Fruit fly (Drosophila melanogaster): ENCODE data around the gene CG13250.

CG13250 gene

dm6 chr3L:20508136-20508635, 25.3 kb upstream of the CG13250 start:
- TF ChIP-seq fd85E (GFP tag; optimal IDR thresholded peaks at IDR 0.05) (peak; percentile 75), CG11762 (GFP tag; optimal IDR thresholded peaks at IDR 0.05; ENCODE audit: insufficient read depth) (peak; percentile 83), lz (GFP tag; optimal IDR thresholded peaks at IDR 0.05) (peak; percentile 91), eg (GFP tag; IDR thresholded peaks at IDR 0.05) (peak; percentile 91; the same call in 2 of the 3 replicates), Eip78C (GFP tag) (peak; percentile 98), achi (GFP tag; optimal IDR thresholded peaks at IDR 0.05) (peak; percentile 91), CG16779 (tag; optimal IDR thresholded peaks at IDR 0.05) (peak; percentile 81), svp (GFP tag) (peak; percentile 97), dac (GFP tag; optimal IDR thresholded peaks at IDR 0.05) (peak; percentile 70), CG10669 (GFP tag; optimal IDR thresholded peaks at IDR 0.05) (peak; percentile 91), topi (GFP tag; optimal IDR thresholded peaks at IDR 0.05) (peak; percentile 94), ss (GFP tag; optimal IDR thresholded peaks at IDR 0.05) (peak; percentile 91 to 92), Smox (GFP tag; optimal IDR thresholded peaks at IDR 0.05) (peak; percentile 90), Met (GFP tag; optimal IDR thresholded peaks at IDR 0.05) (peak; percentile 95), Lpt (GFP tag; optimal IDR thresholded peaks at IDR 0.05) (peak; percentile 85), esn (GFP tag; optimal IDR thresholded peaks at IDR 0.05) (peak; percentile 94), CG11294 (GFP tag; IDR thresholded peaks at IDR 0.05) (peak; percentile 77), CG32006 (GFP tag; optimal IDR thresholded peaks at IDR 0.05) (peak; percentile 89), CG1621 (tag; optimal IDR thresholded peaks at IDR 0.05) (peak; percentile 84), CG8632 (GFP tag; optimal IDR thresholded peaks at IDR 0.05) (peak; percentile 90), dsx (GFP tag; optimal IDR thresholded peaks at IDR 0.05; ENCODE audit: poor library complexity, severe bottlenecking) (peak; percentile 59), CG3032 (tag; optimal IDR thresholded peaks at IDR 0.05) (peak; percentile 89), OdsH (GFP tag; optimal IDR thresholded peaks at IDR 0.05) (peak; percentile 92), net (GFP tag; optimal IDR thresholded peaks at IDR 0.05) (peak; percentile 91), CG6854 (GFP tag; optimal IDR thresholded peaks at IDR 0.05) (peak; percentile 80), CG10631 (GFP tag; optimal IDR thresholded peaks at IDR 0.05) (peak; percentile 93), CG9139 (GFP tag; optimal IDR thresholded peaks at IDR 0.05) (peak; percentile 85), Sox102F (GFP tag; optimal IDR thresholded peaks at IDR 0.05) (peak; percentile 93), CG7368 (GFP tag; optimal IDR thresholded peaks at IDR 0.05) (peak; percentile 88), fkh (GFP tag; optimal IDR thresholded peaks at IDR 0.05) (peak; percentile 99), salr (GFP tag; optimal IDR thresholded peaks at IDR 0.05) (peak in 1 of 2 experiments; percentile 87), CG15336 (GFP tag; IDR thresholded peaks at IDR 0.05) (peak; percentile 84), CG6276 (GFP tag; optimal IDR thresholded peaks at IDR 0.05) (peak; percentile 83), CG6163 (GFP tag; IDR thresholded peaks at IDR 0.05) (no peak; the same call in none of the 3 replicates), Hr39 (GFP tag; optimal IDR thresholded peaks at IDR 0.05) (peak; percentile 92), cyc (GFP tag; optimal IDR thresholded peaks at IDR 0.05) (peak; percentile 92), Eip75B (GFP tag; optimal IDR thresholded peaks at IDR 0.05) (peak; percentile 92), CG4318 (GFP tag; optimal IDR thresholded peaks at IDR 0.05) (peak; percentile 82), Sox15 (GFP tag; optimal IDR thresholded peaks at IDR 0.05) (peak; percentile 85), Ets96B (tag; optimal IDR thresholded peaks at IDR 0.05) (peak; percentile 82), CG8119 (GFP tag; IDR thresholded peaks at IDR 0.05) (no peak; the same call in none of the 3 replicates), Eip93F (GFP tag; optimal IDR thresholded peaks at IDR 0.05) (peak; percentile 53), CG34406 (GFP tag; optimal IDR thresholded peaks at IDR 0.05) (peak; percentile 91), Hr4 (GFP tag; optimal IDR thresholded peaks at IDR 0.05) (peak; percentile 91), Ets21C (GFP tag; optimal IDR thresholded peaks at IDR 0.05) (peak; percentile 91), Hr38 (GFP tag; optimal IDR thresholded peaks at IDR 0.05) (no peak), CG31627 (GFP tag; optimal IDR thresholded peaks at IDR 0.05) (peak; percentile 94), fd59A (GFP tag; optimal IDR thresholded peaks at IDR 0.05) (peak; percentile 84), CG3919 (GFP tag; optimal IDR thresholded peaks at IDR 0.05) (peak; percentile 95), pdm3 (GFP tag; optimal IDR thresholded peaks at IDR 0.05) (peak; percentile 93), CG6808 (GFP tag; optimal IDR thresholded peaks at IDR 0.05) (peak; percentile 91)
